Worm (Caenorhabditis elegans): ENCODE data around the gene F07A11.1.

The F07A11.1 gene

ce11 chrII:11635745-11636161 lies 43.8 kb upstream of the F07A11.1 start (continued):
- peak; percentile 84 for TF ChIP-seq nhr-90 (tag; optimal IDR thresholded peaks at IDR 0.05; ENCODE audit: poor library complexity)
- no peak for TF ChIP-seq tlp-1 (tag; optimal IDR thresholded peaks at IDR 0.05)
- peak; percentile 88 for TF ChIP-seq dsc-1 (tag; optimal IDR thresholded peaks at IDR 0.05)
- TF ChIP-seq C04F5.9 (tag; optimal IDR thresholded peaks at IDR 0.05) = peak; percentile 57
- peak; percentile 88 to 97 for TF ChIP-seq egl-27 (tag; optimal IDR thresholded peaks at IDR 0.05)
- peak; percentile 96 for TF ChIP-seq nhr-71 (tag; optimal IDR thresholded peaks at IDR 0.05)
- peak; percentile 94 for TF ChIP-seq nhr-77 (tag; optimal IDR thresholded peaks at IDR 0.05)
- no peak; the same call in 1 of the 2 replicates for TF ChIP-seq ceh-88 (GFP tag; IDR thresholded peaks at IDR 0.05)
- no peak for TF ChIP-seq lin-15B (tag; optimal IDR thresholded peaks at IDR 0.05)
- TF ChIP-seq lin-13 (GFP tag; optimal IDR thresholded peaks at IDR 0.05) = peak; percentile 90
- no peak for TF ChIP-seq hlh-17 (GFP tag; optimal IDR thresholded peaks at IDR 0.05; ENCODE audit: borderline replicate concordance)
- TF ChIP-seq ztf-11 (tag; optimal IDR thresholded peaks at IDR 0.05) = peak in 1 of 2 experiments; percentile 30
- no peak for TF ChIP-seq zip-4 (GFP tag; optimal IDR thresholded peaks at IDR 0.05)
- TF ChIP-seq grh-1 (GFP tag; IDR thresholded peaks at IDR 0.05) = peak; percentile 87
- TF ChIP-seq snu-23 (GFP tag; optimal IDR thresholded peaks at IDR 0.05) = peak; percentile 94
- no peak for TF ChIP-seq pqm-1 (tag; optimal IDR thresholded peaks at IDR 0.05)
- TF ChIP-seq sptf-1 (tag; optimal IDR thresholded peaks at IDR 0.05) = no peak
- peak; percentile 98 for TF ChIP-seq blmp-1 (tag; optimal IDR thresholded peaks at IDR 0.05)
- no peak for TF ChIP-seq ceh-90 (tag; optimal IDR thresholded peaks at IDR 0.05)
- TF ChIP-seq ets-5 (GFP tag; IDR thresholded peaks at IDR 0.05) = no peak
- TF ChIP-seq Y116A8C.19 (tag; optimal IDR thresholded peaks at IDR 0.05; ENCODE audit: borderline replicate concordance) = no peak
- peak; percentile 66 for TF ChIP-seq ceh-63 (GFP tag; optimal IDR thresholded peaks at IDR 0.05)
- peak; percentile 96 for TF ChIP-seq nhr-20 (tag; optimal IDR thresholded peaks at IDR 0.05)
- peak; percentile 63 for TF ChIP-seq skn-1 (tag; optimal IDR thresholded peaks at IDR 0.05)
- peak; percentile 90 for TF ChIP-seq rnt-1 (tag; optimal IDR thresholded peaks at IDR 0.05)
- TF ChIP-seq nhr-12 (tag; optimal IDR thresholded peaks at IDR 0.05) = no peak
- TF ChIP-seq jun-1 (tag; optimal IDR thresholded peaks at IDR 0.05) = peak; percentile 95
- peak; percentile 54 for TF ChIP-seq unc-130 (tag; optimal IDR thresholded peaks at IDR 0.05)
- TF ChIP-seq nhr-76 (tag; optimal IDR thresholded peaks at IDR 0.05) = peak; percentile 49
- peak in 5 of 6 experiments; percentile 21 to 92 (median 81) for TF ChIP-seq elt-3 (tag; optimal IDR thresholded peaks at IDR 0.05)
- peak; percentile 45 for TF ChIP-seq irx-1 (tag; optimal IDR thresholded peaks at IDR 0.05)
- peak; percentile 47 for TF ChIP-seq isw-1 (GFP tag; IDR thresholded peaks at IDR 0.05)
- TF ChIP-seq ces-1 (GFP tag; optimal IDR thresholded peaks at IDR 0.05) = peak; percentile 55
- TF ChIP-seq fkh-8 (tag; optimal IDR thresholded peaks at IDR 0.05) = peak; percentile 24
- TF ChIP-seq nhr-84 (tag; optimal IDR thresholded peaks at IDR 0.05) = no peak
- peak; percentile 83 to 91 for TF ChIP-seq lsy-2 (tag; optimal IDR thresholded peaks at IDR 0.05)
- no peak for TF ChIP-seq unc-62 (GFP tag; optimal IDR thresholded peaks at IDR 0.05)
- TF ChIP-seq fos-1 (tag; optimal IDR thresholded peaks at IDR 0.05) = peak; percentile 97

ce11 chrII:11634681-11635527 lies 43.0 kb upstream of the F07A11.1 start:
- TF ChIP-seq zag-1 (tag; optimal IDR thresholded peaks at IDR 0.05) (no peak), mdl-1 (tag; optimal IDR thresholded peaks at IDR 0.05) (peak in 1 of 2 experiments; percentile 88), nhr-47 (tag; optimal IDR thresholded peaks at IDR 0.05) (peak; percentile 78), fkh-10 (GFP tag; optimal IDR thresholded peaks at IDR 0.05) (peak; percentile 67), unc-30 (tag; optimal IDR thresholded peaks at IDR 0.05) (no peak), efl-1 (optimal IDR thresholded peaks at IDR 0.05) (peak; percentile 48 to 54), efl-1 (GFP tag; optimal IDR thresholded peaks at IDR 0.05 in 1 of 2) (peak; percentile 56 to 91), unc-130 (tag; optimal IDR thresholded peaks at IDR 0.05) (peak; percentile 64), sup-37 (GFP tag; optimal IDR thresholded peaks at IDR 0.05) (peak; percentile 49), dpl-1 (GFP tag; optimal IDR thresholded peaks at IDR 0.05) (peak; percentile 8 to 24 (median 12)), nhr-12 (tag; optimal IDR thresholded peaks at IDR 0.05) (no peak), unc-62 (GFP tag; optimal IDR thresholded peaks at IDR 0.05) (no peak), egl-27 (tag; optimal IDR thresholded peaks at IDR 0.05) (peak in 1 of 2 experiments; percentile 44), ceh-63 (GFP tag; optimal IDR thresholded peaks at IDR 0.05) (no peak), fkh-8 (tag; optimal IDR thresholded peaks at IDR 0.05) (peak; percentile 63), fos-1 (tag; optimal IDR thresholded peaks at IDR 0.05) (peak; percentile 46), unc-98 (GFP tag; IDR thresholded peaks at IDR 0.05) (no peak), aly-2 (tag; optimal IDR thresholded peaks at IDR 0.05) (no peak), lin-14 (GFP tag; optimal IDR thresholded peaks at IDR 0.05) (peak; percentile 95), Y116A8C.19 (tag; optimal IDR thresholded peaks at IDR 0.05; ENCODE audit: borderline replicate concordance) (no peak), dsc-1 (tag; optimal IDR thresholded peaks at IDR 0.05) (peak; percentile 42), zip-4 (GFP tag; optimal IDR thresholded peaks at IDR 0.05) (peak; percentile 31), nhr-76 (tag; optimal IDR thresholded peaks at IDR 0.05) (no peak)

Measured in whole organism, L1 larva.